Fruit fly (Drosophila melanogaster) whole organism, larva: Measurements from ENCODE around the gene CheB38c.

Experiments
- noc ChIP-seq: fragments of 200-800 bp; sonication (Bioruptor generic); optimal IDR thresholded peaks from 3 replicates; lab custom pipeline; 2019; ENCODE audit warnings: missing biosample characterization, mild to moderate bottlenecking, missing genetic modification characterization, moderate library complexity

Gene CheB38c

DNA sequence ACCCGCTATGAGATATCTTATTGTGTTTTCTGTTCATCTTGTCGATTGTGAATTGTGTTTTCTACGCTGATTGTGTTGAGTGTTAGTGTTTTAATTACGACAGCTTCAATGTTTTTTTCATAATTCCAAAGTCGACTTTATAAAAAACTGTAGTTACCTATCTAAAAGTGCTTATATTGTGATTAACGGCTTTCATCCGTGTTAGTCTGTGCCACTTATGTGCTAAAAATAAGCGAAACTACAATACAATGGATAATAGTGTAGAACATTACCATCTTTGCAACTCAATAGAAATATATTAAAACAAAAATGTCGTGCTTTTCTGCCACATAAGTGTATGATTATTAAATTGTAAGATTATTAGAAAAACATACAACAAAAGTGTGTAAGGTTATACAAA is 4.5 kb downstream of the CheB38c start, which contains the start of gene CG33322:
TSS of gene CG33322 (minus strand) at position 101 of the 400 bp plus-strand sequence.
- TF ChIP-seq noc (tag; lab: Kevin White, UChicago) = no peak

DNA sequence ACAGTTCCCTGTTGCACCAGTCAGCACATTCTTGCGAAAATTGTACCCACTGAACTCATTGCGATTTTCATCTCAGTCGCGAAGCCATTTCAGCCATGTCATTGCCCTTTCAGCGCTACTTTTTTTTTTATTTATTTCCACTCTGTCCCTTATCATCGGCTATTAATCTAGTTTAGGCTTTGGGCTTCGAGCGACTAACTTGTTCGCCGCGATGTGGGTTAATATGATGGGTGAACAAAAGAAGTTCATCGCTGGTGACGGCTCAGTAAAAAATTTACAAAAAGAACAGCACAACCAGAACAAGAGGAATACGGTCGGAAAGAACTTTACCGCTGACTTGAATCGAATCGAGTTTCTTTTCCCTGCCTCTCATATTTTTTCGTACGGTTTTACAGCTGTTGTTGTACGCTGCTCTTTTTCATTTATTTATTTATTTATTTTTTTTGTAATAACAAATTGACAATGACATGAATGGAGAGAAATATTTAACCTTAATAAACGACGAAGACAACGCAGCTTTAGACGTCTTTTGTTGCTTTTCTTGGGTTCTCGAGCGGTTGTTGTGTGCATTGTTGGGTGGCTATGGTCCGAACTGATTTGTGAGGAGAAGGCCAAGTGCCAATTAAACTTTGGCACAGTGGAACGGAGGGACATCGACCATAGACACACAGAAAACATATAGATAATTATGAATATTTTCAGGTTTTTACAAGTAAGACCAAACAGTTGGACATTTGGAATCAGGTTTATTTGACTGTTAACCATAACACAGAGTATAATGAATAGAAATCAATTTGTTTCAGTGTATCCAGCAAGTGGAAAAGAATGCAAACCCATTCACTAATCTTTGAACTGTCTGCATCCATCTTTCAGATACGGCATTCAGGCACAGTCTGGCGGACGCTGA is 8.1 kb downstream of the CheB38c start:
- TF ChIP-seq noc (tag; lab: Kevin White, UChicago) = no peak

DNA sequence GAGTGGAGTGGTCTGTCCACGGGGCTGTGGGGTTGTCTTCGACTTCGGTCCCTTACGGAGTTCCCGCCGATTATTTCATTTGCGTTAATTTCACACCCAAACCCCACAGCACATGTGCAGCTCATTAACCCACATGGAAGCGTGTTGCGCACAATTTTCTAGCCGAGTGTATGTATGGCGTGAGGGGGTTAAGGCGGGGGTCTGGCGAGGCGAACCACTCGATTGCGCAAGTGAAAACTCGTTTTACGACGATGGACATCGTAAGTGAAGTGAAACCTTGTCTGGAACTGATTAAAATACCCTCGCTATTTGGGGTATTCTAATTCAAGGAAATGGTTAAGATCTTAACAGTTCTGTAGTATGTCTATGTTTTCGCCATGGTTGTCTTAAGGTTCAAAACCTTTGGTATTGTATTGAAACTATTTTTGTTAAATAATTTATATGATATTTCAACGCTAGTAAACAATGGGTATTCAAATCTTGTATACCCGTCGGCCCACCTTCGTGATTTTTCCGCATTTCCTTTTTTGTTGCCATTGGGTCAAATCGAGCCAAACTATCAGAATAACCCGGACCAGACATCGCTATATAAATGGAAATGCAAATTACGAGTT is 9.5 kb downstream of the CheB38c start:
- TF ChIP-seq noc (tag; lab: Kevin White, UChicago) = no peak

DNA sequence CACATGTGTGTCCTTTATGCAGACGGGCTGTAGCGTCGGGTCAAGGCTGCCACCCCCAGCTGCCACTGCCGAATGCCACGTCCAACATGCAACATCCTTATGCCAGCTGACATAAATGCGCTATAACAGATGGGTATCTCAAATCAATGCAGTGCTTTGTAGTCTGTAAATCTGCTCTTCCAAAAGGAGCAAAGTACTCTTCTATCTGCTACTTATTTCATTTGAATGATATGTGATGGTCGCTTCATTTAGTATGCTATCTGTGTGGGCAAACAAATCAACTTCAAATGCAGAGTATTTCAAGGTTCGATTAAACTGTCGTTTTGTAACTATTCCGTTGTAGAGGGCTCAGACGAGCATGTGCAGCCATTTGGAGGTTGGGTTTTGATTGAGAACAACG is 11.4 kb downstream of the CheB38c start:
- TF ChIP-seq noc (tag; lab: Kevin White, UChicago) = no peak

DNA sequence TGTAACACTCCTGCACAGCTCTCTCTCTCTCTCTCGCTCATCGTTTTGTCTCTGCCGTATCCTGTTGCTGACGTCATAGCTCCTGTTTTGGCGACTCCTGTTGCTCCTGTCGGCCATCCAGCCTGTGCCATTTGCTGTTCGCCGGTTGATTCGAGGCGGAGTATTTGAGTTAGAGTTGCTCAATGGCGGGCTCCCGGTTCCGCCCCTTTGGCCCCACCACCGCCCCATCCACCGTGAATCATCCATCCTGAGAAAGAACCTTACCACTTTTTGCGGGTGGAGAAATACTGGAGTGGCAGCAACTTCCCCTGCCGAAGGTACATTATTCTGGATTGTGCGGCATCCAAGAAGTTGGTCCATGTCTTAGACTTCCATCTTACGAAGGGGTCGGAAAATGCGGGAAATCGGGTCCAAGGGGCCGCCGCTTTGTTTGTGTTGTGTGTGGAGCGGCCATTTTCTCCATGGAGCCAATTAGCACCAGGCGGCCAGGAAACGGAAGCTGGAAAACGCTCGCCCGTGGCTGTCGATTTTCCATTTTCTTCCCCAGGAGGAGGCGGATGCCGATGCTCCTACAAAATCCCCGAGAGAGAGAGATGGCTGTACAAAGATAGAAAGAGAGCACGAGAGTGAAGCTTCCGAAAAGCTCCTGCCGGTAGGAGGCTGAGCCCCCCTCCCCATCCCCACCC is 12.0 kb downstream of the CheB38c start:
- no peak for TF ChIP-seq noc (tag; lab: Kevin White, UChicago)

DNA sequence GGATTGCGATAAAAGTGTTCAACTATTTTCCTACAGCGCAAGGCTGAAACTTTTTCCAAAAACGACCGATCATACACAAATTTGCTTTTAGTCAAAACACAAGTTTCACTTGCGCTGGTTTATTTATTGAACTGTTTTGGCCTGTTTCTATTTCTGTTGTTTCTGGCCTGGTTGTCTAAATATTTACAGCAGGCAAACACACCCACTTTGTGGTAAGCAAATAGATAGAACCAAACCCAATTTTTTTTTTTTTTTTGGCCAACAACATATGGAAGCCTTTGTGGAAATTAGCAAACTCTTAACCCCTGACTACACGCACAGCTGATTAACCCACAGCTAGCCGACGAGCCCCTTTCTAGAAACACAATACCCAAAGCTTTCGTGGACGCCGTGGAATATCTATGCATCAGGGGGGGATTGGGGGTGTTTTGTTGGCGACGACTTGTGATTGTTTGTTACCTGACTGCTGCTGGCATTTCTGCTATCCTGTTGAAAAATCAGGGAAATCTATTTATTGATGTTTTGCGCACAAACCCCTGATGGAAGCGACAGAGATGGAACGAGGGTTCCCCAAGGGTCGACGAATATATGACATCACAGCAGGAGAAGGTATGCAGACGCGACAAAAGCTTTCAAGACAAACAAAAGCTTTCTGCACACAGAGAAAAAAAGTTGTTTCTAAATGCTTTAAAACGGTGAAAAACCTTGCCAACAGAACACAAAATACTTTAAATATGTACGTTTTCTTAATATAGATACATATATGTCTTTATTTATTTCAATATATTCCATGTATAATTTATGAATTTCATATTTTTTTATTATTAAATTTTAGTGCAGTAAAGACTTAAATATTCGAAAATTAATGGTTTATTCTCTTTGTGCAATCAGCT is 12.8 kb downstream of the CheB38c start:
- peak; percentile 68 for TF ChIP-seq noc (tag; lab: Kevin White, UChicago)

DNA sequence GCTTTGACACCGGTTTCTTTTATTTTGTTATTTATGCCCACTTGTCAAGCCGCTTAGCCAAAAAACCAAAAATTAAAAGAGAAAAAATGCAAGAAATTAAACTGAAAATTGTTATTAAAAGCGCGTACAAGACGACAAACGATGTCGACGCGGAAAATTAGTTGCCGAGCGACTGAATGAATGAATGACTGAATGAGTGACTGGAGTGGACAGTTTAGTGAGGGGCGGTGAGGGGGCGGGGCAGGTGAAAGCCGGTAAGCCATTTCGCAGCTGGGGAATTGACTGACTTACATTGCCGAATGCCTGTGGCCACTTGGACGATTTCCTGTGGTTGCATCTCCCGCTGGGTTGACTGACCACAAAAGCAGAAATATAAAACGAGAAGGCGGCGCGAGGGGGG is 14.0 kb downstream of the CheB38c start:
- TF ChIP-seq noc (tag; lab: Kevin White, UChicago) = no peak

DNA sequence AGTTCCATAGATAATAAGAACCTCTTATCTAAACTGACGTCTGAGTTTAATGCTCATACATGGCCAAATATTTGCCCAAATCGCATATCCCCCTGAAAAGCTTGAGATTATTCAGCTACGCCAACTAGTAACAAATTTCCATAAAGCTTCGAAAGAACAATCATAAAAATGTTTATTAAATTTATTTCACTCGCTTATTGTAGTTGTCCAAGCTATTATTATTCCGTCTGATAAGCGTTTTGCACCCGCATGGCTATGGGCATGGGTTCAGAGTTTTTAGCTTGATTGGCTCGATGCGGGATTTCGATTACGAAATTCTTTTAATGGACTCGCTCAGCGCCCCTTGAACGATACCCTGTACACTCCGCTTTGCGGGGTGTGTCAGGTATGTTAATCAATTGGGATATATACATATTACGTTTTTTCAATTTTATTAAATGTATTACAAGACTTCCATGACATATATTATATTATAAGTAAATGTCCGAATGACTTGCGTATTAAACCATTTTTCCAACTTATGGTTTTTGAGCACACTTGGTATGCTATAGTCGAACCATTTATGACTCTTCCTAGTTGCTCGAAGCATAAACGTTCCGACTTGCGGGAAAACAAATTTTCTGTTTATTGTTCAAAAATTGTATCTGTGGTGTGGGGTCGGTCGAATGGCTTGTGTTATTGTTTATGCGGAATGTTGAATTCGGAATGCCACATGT is 14.9 kb downstream of the CheB38c start:
- TF ChIP-seq noc (tag; lab: Kevin White, UChicago) = peak; percentile 97

DNA sequence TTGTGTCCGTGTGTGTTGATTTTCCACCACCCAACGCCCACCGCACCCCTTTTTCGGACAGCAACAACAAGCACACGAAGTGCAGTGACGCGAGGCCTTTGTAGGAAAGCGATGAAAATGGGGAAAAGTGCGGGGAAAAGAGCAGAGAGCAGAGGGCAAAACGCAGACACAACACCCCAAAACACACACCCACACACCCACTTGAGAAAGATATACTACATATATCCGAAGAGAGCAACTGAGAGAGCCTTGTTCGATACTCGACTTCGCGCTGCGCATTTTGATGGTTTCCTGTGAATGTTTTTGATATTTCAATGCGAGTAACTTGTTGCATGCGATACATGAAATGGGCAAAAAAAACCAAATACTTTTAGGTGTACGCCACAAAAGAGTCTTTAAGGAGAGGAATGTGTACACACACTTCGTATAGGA is 16.9 kb downstream of the CheB38c start:
- no peak for TF ChIP-seq noc (tag; lab: Kevin White, UChicago)

DNA sequence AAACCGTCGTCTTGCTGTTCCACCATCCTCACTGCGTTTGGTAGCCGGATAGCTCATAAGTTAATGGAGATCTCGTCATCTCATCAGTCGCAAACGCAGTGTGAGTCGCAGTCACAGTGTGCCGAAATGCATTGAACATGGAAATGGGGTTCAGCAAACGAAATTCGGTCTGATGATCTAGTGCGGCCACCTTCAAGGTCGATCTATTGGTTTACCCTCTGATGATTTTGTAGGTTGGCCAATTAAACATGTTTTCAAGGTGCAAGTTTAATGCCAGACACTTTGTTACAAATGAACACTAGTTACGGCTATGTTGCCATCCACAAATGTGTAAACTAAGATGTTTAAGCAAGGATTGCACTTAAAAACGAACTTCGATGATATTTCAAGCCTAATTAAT is 17.8 kb downstream of the CheB38c start:
- no peak for TF ChIP-seq noc (tag; lab: Kevin White, UChicago)

DNA sequence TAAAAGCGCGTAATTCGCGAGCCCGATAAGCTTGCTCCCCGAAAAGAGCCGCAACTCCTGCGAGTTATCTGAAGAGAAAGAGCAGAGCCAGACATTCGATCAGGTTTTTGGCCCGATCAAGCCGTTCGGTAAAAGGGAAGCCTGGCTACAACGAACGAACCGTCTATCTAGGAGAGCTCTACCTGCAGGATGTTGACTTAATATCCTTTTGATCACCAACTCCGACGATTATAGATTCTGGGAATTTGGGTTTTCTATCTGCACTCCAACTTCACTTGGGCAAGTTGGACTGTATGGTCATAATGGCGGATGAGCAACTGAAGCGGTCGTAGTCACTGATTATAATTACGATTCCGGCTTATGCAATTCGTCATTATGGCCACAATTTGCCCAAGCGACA is 18.5 kb downstream of the CheB38c start:
- no peak for TF ChIP-seq noc (tag; lab: Kevin White, UChicago)

DNA sequence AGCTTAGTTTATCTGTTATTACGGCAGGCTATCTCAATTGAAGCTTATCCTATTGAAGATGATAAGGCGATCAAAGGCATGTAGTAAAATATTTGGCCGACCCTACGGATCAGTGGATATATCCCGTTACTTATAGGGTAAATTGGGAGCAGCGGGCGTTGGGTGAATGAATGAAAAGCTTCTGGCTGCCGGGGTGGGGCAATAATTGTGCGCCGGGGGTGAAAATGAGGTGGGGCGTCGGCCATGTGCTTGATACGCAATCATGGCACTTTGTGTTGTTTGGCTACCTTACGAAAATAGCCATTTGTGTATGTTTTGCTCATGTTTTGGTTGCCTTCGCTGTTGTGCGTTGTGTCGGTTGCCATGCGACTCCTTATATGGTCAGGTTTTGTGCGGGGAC is 18.9 kb downstream of the CheB38c start:
- no peak for TF ChIP-seq noc (tag; lab: Kevin White, UChicago)

DNA sequence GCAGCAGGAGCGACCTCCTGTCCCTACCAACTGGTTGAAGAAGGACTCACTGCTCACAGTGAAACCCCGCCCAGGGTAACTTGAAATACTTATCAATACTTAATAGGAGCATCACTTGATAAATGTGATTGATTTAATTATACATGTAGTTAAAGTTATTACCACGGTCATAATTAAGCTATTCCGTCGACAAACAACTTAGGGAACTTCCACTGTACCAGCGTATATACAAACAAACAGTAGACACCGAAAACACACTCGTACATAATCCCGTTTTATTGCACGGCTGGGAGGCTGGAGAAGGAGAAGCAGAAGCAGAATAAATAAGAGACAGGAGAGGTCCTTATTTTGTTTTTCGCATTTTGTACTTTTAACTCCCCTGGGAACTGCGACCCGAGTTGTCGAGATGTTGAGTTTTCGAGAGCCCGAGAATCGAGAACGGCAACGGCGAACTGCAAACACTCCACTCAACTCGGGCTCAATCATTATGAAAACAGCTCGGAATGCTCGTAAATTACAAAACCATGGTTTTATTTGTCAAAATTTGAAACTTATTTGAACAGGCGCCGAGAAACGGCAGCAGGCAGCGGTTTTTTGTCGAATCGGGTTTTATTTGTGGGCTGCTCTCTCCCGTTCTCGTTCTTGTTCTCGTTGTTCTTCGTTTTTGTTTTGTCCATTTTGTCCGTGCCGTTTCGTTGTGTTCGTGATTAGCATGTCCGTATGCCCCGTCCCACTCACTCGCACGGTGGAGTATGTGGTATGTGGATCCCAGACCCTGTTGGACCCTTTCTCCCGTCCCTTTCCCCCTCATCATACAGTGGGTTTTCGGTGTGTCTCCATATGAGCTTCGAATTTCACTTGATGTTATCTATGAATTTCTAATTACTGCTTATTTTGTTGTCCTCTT is 20.4 kb downstream of the CheB38c start:
- TF ChIP-seq noc (tag; lab: Kevin White, UChicago) = peak; percentile 69
